Worm (Caenorhabditis elegans) whole organism, L2 larva: ENCODE measurements around the gene wht-6.

Experiments
- C34F6.9 ChIP-seq: fragments of 150-350 bp; optimal IDR thresholded peaks from 2 replicates; lab custom pipeline; 2014; ENCODE audit warnings: missing biosample characterization, missing genetic modification characterization
- F13H6.1 ChIP-seq: sonication (generic microtip); optimal IDR thresholded peaks from 2 replicates; lab custom pipeline; 2016; ENCODE audit warnings: missing genetic modification characterization, missing compliant biosample characterization
- R02D3.7 ChIP-seq: fragments of 150-350 bp; optimal IDR thresholded peaks from 2 replicates; lab custom pipeline; 2014; ENCODE audit warnings: missing biosample characterization, missing genetic modification characterization
- Y55F3AM.14 ChIP-seq: fragments of 200-800 bp; sonication (Bioruptor generic); optimal IDR thresholded peaks from 2 replicates; lab custom pipeline; 2018; ENCODE audit warnings: mild to moderate bottlenecking, missing genetic modification characterization, missing compliant biosample characterization
- ZK546.5 ChIP-seq: sonication (generic microtip); optimal IDR thresholded peaks from 2 replicates; lab custom pipeline; 2017; ENCODE audit warnings: missing biosample characterization, missing genetic modification characterization
- aly-2 ChIP-seq: fragments of 150-350 bp; optimal IDR thresholded peaks from 2 replicates; lab custom pipeline; 2014; ENCODE audit warnings: missing biosample characterization, missing genetic modification characterization
- blmp-1 ChIP-seq: sonication (generic microtip); optimal IDR thresholded peaks from 2 replicates; lab custom pipeline; 2017; ENCODE audit warnings: missing genetic modification characterization, mild to moderate bottlenecking, missing compliant biosample characterization, antibody characterized with exemption, moderate library complexity; ENCODE audit not compliant: insufficient read depth
- ceh-16 ChIP-seq: fragments of 150-350 bp; optimal IDR thresholded peaks from 2 replicates; lab custom pipeline; 2014; ENCODE audit warnings: missing biosample characterization, missing genetic modification characterization
- crh-2 ChIP-seq: sonication (generic microtip); optimal IDR thresholded peaks from 2 replicates; lab custom pipeline; 2017; ENCODE audit warnings: missing biosample characterization, missing genetic modification characterization
- egl-27 ChIP-seq: sonication (generic microtip); optimal IDR thresholded peaks from 3 replicates; lab custom pipeline; 2017; ENCODE audit warnings: missing biosample characterization, missing genetic modification reagents, missing genetic modification characterization
- fos-1 ChIP-seq: fragments of 150-350 bp; optimal IDR thresholded peaks from 2 replicates; lab custom pipeline; 2014; ENCODE audit warnings: missing biosample characterization, missing genetic modification characterization
- gmeb-1 ChIP-seq: fragments of 150-350 bp; optimal IDR thresholded peaks from 2 replicates; lab custom pipeline; 2014; ENCODE audit warnings: missing biosample characterization, missing genetic modification characterization
- lin-11 ChIP-seq: fragments of 150-350 bp; sonication (generic microtip); optimal IDR thresholded peaks from 2 replicates; lab custom pipeline; 2014; ENCODE audit warnings: missing biosample characterization, missing genetic modification characterization, inconsistent platforms, mixed read lengths
- lin-13 ChIP-seq: fragments of 150-350 bp; optimal IDR thresholded peaks from 2 replicates; lab custom pipeline; 2014; ENCODE audit warnings: missing biosample characterization, missing genetic modification reagents, missing genetic modification characterization
- lin-39 ChIP-seq: fragments of 150-350 bp; optimal IDR thresholded peaks from 2 replicates; lab custom pipeline; 2014; ENCODE audit warnings: missing biosample characterization, missing genetic modification reagents, missing genetic modification characterization
- lsy-2 ChIP-seq, 2 experiments: fragments of 150-350 bp in 1 of 2; sonication (generic microtip) in 1 of 2; optimal IDR thresholded peaks; 2 replicates each; lab custom pipeline; 2014 to 2017; ENCODE audit warnings: missing biosample characterization in 2 of 2, missing genetic modification characterization in 2 of 2
- mab-5 ChIP-seq: fragments of 150-350 bp; optimal IDR thresholded peaks from 2 replicates; lab custom pipeline; 2014; ENCODE audit warnings: missing biosample characterization, missing genetic modification characterization
- mbf-1 ChIP-seq: sonication (generic microtip); optimal IDR thresholded peaks from 2 replicates; lab custom pipeline; 2017; ENCODE audit warnings: missing biosample characterization, missing genetic modification characterization
- mdl-1 ChIP-seq, 2 experiments: fragments of 150-350 bp in 1 of 2; sonication (generic microtip) in 1 of 2; optimal IDR thresholded peaks; 2 replicates each; lab custom pipeline; 2017; ENCODE audit warnings: missing biosample characterization in 2 of 2, missing genetic modification characterization in 2 of 2
- nhr-10 ChIP-seq: sonication (generic microtip); optimal IDR thresholded peaks from 2 replicates; lab custom pipeline; 2017; ENCODE audit warnings: missing biosample characterization, missing genetic modification characterization
- nhr-11 ChIP-seq: fragments of 150-350 bp; optimal IDR thresholded peaks from 2 replicates; lab custom pipeline; 2014; ENCODE audit warnings: missing biosample characterization, missing genetic modification characterization
- nhr-12 ChIP-seq: fragments of 150-350 bp; optimal IDR thresholded peaks from 2 replicates; lab custom pipeline; 2014; ENCODE audit warnings: missing biosample characterization, missing genetic modification characterization
- nhr-129 ChIP-seq: fragments of 150-350 bp; optimal IDR thresholded peaks from 2 replicates; lab custom pipeline; 2014; ENCODE audit warnings: missing biosample characterization, missing genetic modification characterization
- nhr-21 ChIP-seq: fragments of 150-350 bp; optimal IDR thresholded peaks from 2 replicates; lab custom pipeline; 2014; ENCODE audit warnings: missing biosample characterization, missing genetic modification characterization
- nhr-237 ChIP-seq: fragments of 150-350 bp; optimal IDR thresholded peaks from 2 replicates; lab custom pipeline; 2014; ENCODE audit warnings: missing biosample characterization, missing genetic modification characterization
- nhr-25 ChIP-seq: fragments of 150-350 bp; sonication (generic microtip); optimal IDR thresholded peaks from 3 replicates; lab custom pipeline; 2014; ENCODE audit warnings: missing biosample characterization, missing genetic modification characterization
- nhr-6 ChIP-seq: fragments of 150-350 bp; optimal IDR thresholded peaks from 2 replicates; lab custom pipeline; 2014; ENCODE audit warnings: missing biosample characterization, missing genetic modification characterization
- peb-1 ChIP-seq: fragments of 150-350 bp; optimal IDR thresholded peaks from 2 replicates; lab custom pipeline; 2014; ENCODE audit warnings: missing biosample characterization, missing genetic modification characterization
- sem-4 ChIP-seq: fragments of 150-350 bp; optimal IDR thresholded peaks from 2 replicates; lab custom pipeline; 2014; ENCODE audit warnings: missing biosample characterization, missing genetic modification reagents, missing genetic modification characterization
- skn-1 ChIP-seq: sonication (generic microtip); optimal IDR thresholded peaks from 2 replicates; lab custom pipeline; 2017; ENCODE audit warnings: missing biosample characterization, missing genetic modification characterization
- sma-3 ChIP-seq: sonication (generic microtip); optimal IDR thresholded peaks from 2 replicates; lab custom pipeline; 2016; ENCODE audit warnings: missing genetic modification reagents, missing genetic modification characterization, missing compliant biosample characterization
- sma-9 ChIP-seq, 2 experiments: fragments of 150-350 bp in 1 of 2; sonication (generic microtip) in 1 of 2; optimal IDR thresholded peaks; 2 replicates each; lab custom pipeline; 2014 to 2016; ENCODE audit warnings: missing genetic modification characterization in 2 of 2, mild to moderate bottlenecking in 1 of 2, missing biosample characterization in 1 of 2, missing compliant biosample characterization in 1 of 2, missing genetic modification reagents in 1 of 2, moderate library complexity in 1 of 2
- snpc-4 ChIP-seq: fragments of 150-350 bp; optimal IDR thresholded peaks from 2 replicates; lab custom pipeline; 2014; ENCODE audit warnings: missing biosample characterization, missing genetic modification characterization
- unc-55 ChIP-seq: fragments of 150-350 bp; sonication (generic microtip); optimal IDR thresholded peaks from 3 replicates; lab custom pipeline; 2014; ENCODE audit warnings: missing biosample characterization, missing genetic modification reagents, missing genetic modification characterization
- zag-1 ChIP-seq: fragments of 150-350 bp; optimal IDR thresholded peaks from 2 replicates; lab custom pipeline; 2014; ENCODE audit warnings: missing biosample characterization, missing genetic modification characterization
- ztf-1 ChIP-seq: fragments of 200-800 bp; sonication (Bioruptor generic); conservative IDR thresholded peaks from 2 replicates; pipeline ENCODE4 v1.3.6; 2022; ENCODE audit warnings: missing genetic modification characterization, missing compliant biosample characterization
- ztf-11 ChIP-seq: sonication (generic microtip); optimal IDR thresholded peaks from 2 replicates; lab custom pipeline; 2017; ENCODE audit warnings: missing biosample characterization, missing genetic modification characterization
- ztf-4 ChIP-seq: fragments of 150-350 bp; optimal IDR thresholded peaks from 2 replicates; lab custom pipeline; 2014; ENCODE audit warnings: missing biosample characterization, missing genetic modification characterization

The wht-6 gene

ce11 chrIII:6452278-6452677 is 19.3 kb upstream of the wht-6 start, which contains the start of gene set-1:
set-1 (minus strand) TSS chrIII:6452378.
- TF ChIP-seq ZK546.5 (tag; lab: Kevin White, UChicago) (no peak), mab-5 (tag; lab: Kevin White, UChicago) (no peak), nhr-237 (tag; lab: Kevin White, UChicago) (no peak), egl-27 (tag; lab: Kevin White, UChicago) (no peak)
- TF ChIP-seq, all 48 proteins: peak for 0

- TF ChIP-seq C34F6.9 (tag; lab: Kevin White, UChicago) (peak; percentile 38), mdl-1 (tag; optimal IDR thresholded peaks at IDR 0.05; lab: Kevin White, UChicago) (no peak), peb-1 (tag; lab: Kevin White, UChicago) (no peak), lsy-2 (tag; optimal IDR thresholded peaks at IDR 0.05; lab: Kevin White, UChicago) (peak in 1 of 2 experiments; percentile 15), ztf-1 (GFP tag; lab: Robert Waterston, UW) (no peak), unc-55 (GFP tag; lab: Kevin White, UChicago) (peak; percentile 40), nhr-129 (peak; percentile 25), nhr-11 (tag; lab: Kevin White, UChicago) (no peak)
Observed at ce11 chrIII:6452683-6453082, 18.9 kb upstream of the wht-6 start.

ce11 chrIII:6453665-6454064 is 17.9 kb upstream of the wht-6 start:
- peak; percentile 86 for TF ChIP-seq fos-1 (tag; lab: Kevin White, UChicago)
- peak; percentile 48 to 93 for TF ChIP-seq lsy-2 (tag; optimal IDR thresholded peaks at IDR 0.05; lab: Kevin White, UChicago)
- no peak for TF ChIP-seq nhr-237 (tag; lab: Kevin White, UChicago)
- TF ChIP-seq F13H6.1 (tag; lab: Kevin White, UChicago): peak; percentile 84
- no peak for TF ChIP-seq ztf-1 (GFP tag; lab: Robert Waterston, UW)
- TF ChIP-seq mbf-1 (tag; lab: Kevin White, UChicago): no peak
- no peak for TF ChIP-seq lin-39 (tag; lab: Kevin White, UChicago)
- TF ChIP-seq ztf-4 (tag; lab: Kevin White, UChicago): peak; percentile 83
- TF ChIP-seq aly-2 (tag; lab: Kevin White, UChicago): peak; percentile 17
- TF ChIP-seq C34F6.9 (tag; lab: Kevin White, UChicago): peak; percentile 85
- peak; percentile 65 for TF ChIP-seq egl-27 (tag; lab: Kevin White, UChicago)
- no peak for TF ChIP-seq nhr-12 (tag; lab: Kevin White, UChicago)
- TF ChIP-seq unc-55 (GFP tag; lab: Kevin White, UChicago): peak; percentile 95
- TF ChIP-seq nhr-21 (tag; lab: Kevin White, UChicago): peak; percentile 62
- peak; percentile 94 for TF ChIP-seq nhr-129
- TF ChIP-seq mdl-1 (tag; optimal IDR thresholded peaks at IDR 0.05; lab: Kevin White, UChicago): peak; percentile 20 to 55
- no peak for TF ChIP-seq ztf-11 (tag; lab: Kevin White, UChicago)
- no peak for TF ChIP-seq R02D3.7
- peak; percentile 90 for TF ChIP-seq sem-4 (tag; lab: Kevin White, UChicago)
- TF ChIP-seq lin-11 (tag; lab: Kevin White, UChicago): peak; percentile 67
- TF ChIP-seq sma-3 (GFP tag; lab: Kevin White, UChicago): peak; percentile 80
- TF ChIP-seq sma-9 (GFP tag; optimal IDR thresholded peaks at IDR 0.05; lab: Kevin White, UChicago): peak; percentile 83
- no peak for TF ChIP-seq sma-9 (tag; optimal IDR thresholded peaks at IDR 0.05; lab: Kevin White, UChicago)
- TF ChIP-seq skn-1 (tag; lab: Kevin White, UChicago): peak; percentile 69
- peak; percentile 88 for TF ChIP-seq lin-13 (GFP tag; lab: Kevin White, UChicago)
- TF ChIP-seq ceh-16 (tag; lab: Kevin White, UChicago): peak; percentile 4
- TF ChIP-seq nhr-25 (tag; lab: Kevin White, UChicago): peak; percentile 78
- TF ChIP-seq Y55F3AM.14 (GFP tag; lab: Kevin White, UChicago): peak; percentile 37
- peak; percentile 77 for TF ChIP-seq gmeb-1 (tag; lab: Kevin White, UChicago)
- peak; percentile 41 for TF ChIP-seq snpc-4 (tag; lab: Kevin White, UChicago)
- TF ChIP-seq nhr-6 (tag; lab: Kevin White, UChicago): peak; percentile 71
- no peak for TF ChIP-seq nhr-10 (tag; lab: Kevin White, UChicago)
- TF ChIP-seq blmp-1 (tag; lab: Kevin White, UChicago): peak; percentile 89
- TF ChIP-seq zag-1 (tag; lab: Kevin White, UChicago): peak; percentile 66
- TF ChIP-seq crh-2 (tag; lab: Kevin White, UChicago): peak; percentile 82
- peak; percentile 33 for TF ChIP-seq mab-5 (tag; lab: Kevin White, UChicago)
